Fruit fly (Drosophila melanogaster) whole organism, embryonic: ENCODE measurements around the gene Acph-1.

ENCODE experiments used
- B-H2 ChIP-seq: fragments of 200-800 bp; sonication (Bioruptor generic); optimal IDR thresholded peaks from 2 replicates; lab custom pipeline; 2018; ENCODE audit warnings: missing biosample characterization, mild to moderate bottlenecking, missing genetic modification characterization
- Blimp-1 ChIP-seq: fragments of 200-800 bp; sonication (Bioruptor generic); optimal IDR thresholded peaks from 3 replicates; lab custom pipeline; 2018; ENCODE audit warnings: missing biosample characterization, missing genetic modification characterization, mild to moderate bottlenecking, moderate library complexity, missing genetic modification reagents
- Bteb2 ChIP-seq: fragments of 200-800 bp; sonication (Bioruptor generic); optimal IDR thresholded peaks from 2 replicates; lab custom pipeline; 2016; ENCODE audit warnings: missing biosample characterization, missing genetic modification characterization
- C15 ChIP-seq: fragments of 200-800 bp; sonication (Bioruptor generic); IDR thresholded peaks from 3 replicates; pipeline ENCODE4 v1.3.6; 2022; ENCODE audit warnings: missing biosample characterization, missing genetic modification characterization
- CG1024 ChIP-seq: fragments of 200-800 bp; sonication (Bioruptor generic); IDR thresholded peaks from 2 replicates; pipeline ENCODE4 v1.3.6; 2022; ENCODE audit warnings: missing biosample characterization, missing genetic modification characterization
- CG10274 ChIP-seq: fragments of 200-800 bp; sonication (Bioruptor generic); optimal IDR thresholded peaks from 3 replicates; lab custom pipeline; 2017; ENCODE audit warnings: missing biosample characterization, mild to moderate bottlenecking, missing genetic modification characterization
- CG12071 ChIP-seq: fragments of 200-800 bp; sonication (Bioruptor generic); optimal IDR thresholded peaks from 3 replicates; lab custom pipeline; 2018; ENCODE audit warnings: missing biosample characterization, mild to moderate bottlenecking, missing genetic modification characterization
- CG12659 ChIP-seq: fragments of 200-800 bp; sonication (Bioruptor generic); optimal IDR thresholded peaks from 3 replicates; lab custom pipeline; 2017; ENCODE audit warnings: mild to moderate bottlenecking, missing biosample characterization, missing genetic modification reagents, missing genetic modification characterization
- CG15601 ChIP-seq: fragments of 200-800 bp; sonication (Bioruptor generic); optimal IDR thresholded peaks from 3 replicates; lab custom pipeline; 2019; ENCODE audit warnings: missing biosample characterization, mild to moderate bottlenecking, missing genetic modification characterization, moderate library complexity
- CG16813 ChIP-seq: fragments of 200-800 bp; sonication (Bioruptor generic); IDR thresholded peaks from 3 replicates; pipeline ENCODE4 v1.3.6; 2022; ENCODE audit warnings: missing biosample characterization, missing genetic modification characterization; ENCODE audit not compliant: partially characterized antibody
- CG17568 ChIP-seq: fragments of 200-800 bp; sonication (Bioruptor generic); optimal IDR thresholded peaks from 2 replicates; lab custom pipeline; 2018; ENCODE audit warnings: missing biosample characterization, mild to moderate bottlenecking, missing genetic modification characterization, moderate library complexity
- CG17912 ChIP-seq: fragments of 200-800 bp; sonication (Bioruptor generic); optimal IDR thresholded peaks from 2 replicates; lab custom pipeline; 2018; ENCODE audit warnings: missing biosample characterization, mild to moderate bottlenecking, missing genetic modification characterization
- CG18011 ChIP-seq: fragments of 200-800 bp; sonication (Bioruptor generic); optimal IDR thresholded peaks from 2 replicates; lab custom pipeline; 2017; ENCODE audit warnings: missing biosample characterization, missing genetic modification characterization, mild to moderate bottlenecking, moderate library complexity, missing genotype
- CG2202 ChIP-seq: fragments of 200-800 bp; sonication (Bioruptor generic); optimal IDR thresholded peaks from 2 replicates; lab custom pipeline; 2018; ENCODE audit warnings: missing biosample characterization, mild to moderate bottlenecking, missing genetic modification characterization
- CG3163 ChIP-seq: fragments of 200-800 bp; sonication (Bioruptor generic); optimal IDR thresholded peaks from 3 replicates; lab custom pipeline; 2016; ENCODE audit warnings: missing biosample characterization, missing genetic modification characterization
- CG4282 ChIP-seq: fragments of 200-800 bp; sonication (Bioruptor generic); optimal IDR thresholded peaks from 2 replicates; lab custom pipeline; 2016; ENCODE audit warnings: missing biosample characterization, missing genetic modification characterization
- CG4730 ChIP-seq: fragments of 200-800 bp; sonication (Bioruptor generic); IDR thresholded peaks from 2 replicates; pipeline ENCODE4 v1.3.6; 2022; ENCODE audit warnings: missing biosample characterization, missing genetic modification characterization
- CG6175 ChIP-seq: fragments of 200-800 bp; sonication (Bioruptor generic); IDR thresholded peaks from 3 replicates; pipeline ENCODE4 v1.3.6; 2022; ENCODE audit warnings: missing biosample characterization, missing genetic modification characterization
- CG6813 ChIP-seq: fragments of 200-800 bp; sonication (Bioruptor generic); optimal IDR thresholded peaks from 2 replicates; lab custom pipeline; 2017; ENCODE audit warnings: missing biosample characterization, missing genetic modification characterization, mild to moderate bottlenecking, moderate library complexity, missing genetic modification reagents
- CG7786 ChIP-seq: fragments of 200-800 bp; sonication (Bioruptor generic); optimal IDR thresholded peaks from 2 replicates; lab custom pipeline; 2016; ENCODE audit warnings: missing biosample characterization, missing genetic modification characterization
- Camta ChIP-seq: fragments of 200-800 bp; sonication (Bioruptor generic); optimal IDR thresholded peaks from 2 replicates; lab custom pipeline; 2016; ENCODE audit warnings: missing biosample characterization, missing genetic modification characterization
- CoRest ChIP-seq: fragments of 200-800 bp; sonication (Bioruptor generic); optimal IDR thresholded peaks from 3 replicates; lab custom pipeline; 2018; ENCODE audit warnings: missing biosample characterization, mild to moderate bottlenecking, missing genetic modification characterization, moderate library complexity
- E2f2 ChIP-seq: fragments of 200-800 bp; sonication (Bioruptor generic); IDR thresholded peaks from 2 replicates; pipeline ENCODE4 v1.3.6; 2022; ENCODE audit warnings: missing biosample characterization, missing genetic modification characterization
- ERR ChIP-seq: fragments of 200-800 bp; sonication (Bioruptor generic); optimal IDR thresholded peaks from 2 replicates; lab custom pipeline; 2016; ENCODE audit warnings: missing biosample characterization, missing genetic modification characterization
- Max ChIP-seq: fragments of 200-800 bp; sonication (Bioruptor generic); optimal IDR thresholded peaks from 2 replicates; lab custom pipeline; 2016; ENCODE audit warnings: missing biosample characterization, mild to moderate bottlenecking, missing genetic modification characterization
- Nf-YA ChIP-seq: fragments of 200-800 bp; sonication (Bioruptor generic); IDR thresholded peaks from 2 replicates; pipeline ENCODE4 v1.3.6; 2022; ENCODE audit warnings: missing biosample characterization, missing genetic modification characterization
- Oli ChIP-seq: fragments of 200-800 bp; sonication (Bioruptor generic); optimal IDR thresholded peaks from 2 replicates; lab custom pipeline; 2018; ENCODE audit warnings: missing biosample characterization, mild to moderate bottlenecking, missing genetic modification characterization, moderate library complexity
- Sin3A ChIP-seq: fragments of >200 bp; optimal IDR thresholded peaks from 2 replicates; lab custom pipeline; 2018
- Stat92E ChIP-seq, 3 experiments: fragments of >200 bp in 2 of 3; fragments of 200-800 bp in 1 of 3; sonication (Bioruptor generic) in 1 of 3; optimal IDR thresholded peaks; 2 replicates each; lab custom pipeline; 2017 to 2019; ENCODE audit warnings: missing biosample characterization in 3 of 3, missing genetic modification characterization in 3 of 3, mild to moderate bottlenecking in 1 of 3, moderate library complexity in 1 of 3
- ap ChIP-seq: fragments of 200-800 bp; sonication (Bioruptor generic); IDR thresholded peaks from 2 replicates; pipeline ENCODE4 v1.3.6; 2022; ENCODE audit warnings: missing biosample characterization, missing genetic modification characterization
- ato ChIP-seq: fragments of 200-800 bp; sonication (Bioruptor generic); IDR thresholded peaks from 2 replicates; pipeline ENCODE4 v1.3.6; 2022; ENCODE audit warnings: missing biosample characterization, missing genetic modification characterization; ENCODE audit not compliant: partially characterized antibody
- corto ChIP-seq: fragments of 200-800 bp; sonication (Bioruptor generic); optimal IDR thresholded peaks from 2 replicates; lab custom pipeline; 2016; ENCODE audit warnings: missing biosample characterization, mild to moderate bottlenecking, missing genetic modification characterization, moderate library complexity
- dati ChIP-seq: fragments of 200-800 bp; sonication (Bioruptor generic); IDR thresholded peaks from 2 replicates; pipeline ENCODE4 v1.3.6; 2022; ENCODE audit warnings: missing biosample characterization, missing genetic modification characterization
- eve ChIP-seq, 2 experiments: fragments of >200 bp; optimal IDR thresholded peaks; 2 replicates each; lab custom pipeline; 2017; ENCODE audit warnings: missing biosample characterization in 2 of 2, missing genetic modification characterization in 2 of 2
- fu2 ChIP-seq: fragments of 200-800 bp; sonication (Bioruptor generic); optimal IDR thresholded peaks from 2 replicates; lab custom pipeline; 2016; ENCODE audit warnings: missing biosample characterization, missing genetic modification characterization
- ken ChIP-seq: fragments of 200-800 bp; sonication (Bioruptor generic); IDR thresholded peaks from 3 replicates; pipeline ENCODE4 v1.3.6; 2022; ENCODE audit warnings: missing biosample characterization, missing genetic modification characterization
- lola ChIP-seq, 3 experiments: fragments of >200 bp in 2 of 3; fragments of 200-800 bp in 1 of 3; sonication (Bioruptor generic) in 1 of 3; optimal IDR thresholded peaks; 2 replicates each; lab custom pipeline; 2017 to 2019; ENCODE audit warnings: missing biosample characterization in 3 of 3, missing genetic modification characterization in 3 of 3, mild to moderate bottlenecking in 1 of 3, moderate library complexity in 1 of 3
- mam ChIP-seq: fragments of 200-800 bp; sonication (Bioruptor generic); optimal IDR thresholded peaks from 3 replicates; lab custom pipeline; 2016; ENCODE audit warnings: missing biosample characterization, missing genetic modification characterization
- nau ChIP-seq: fragments of 200-800 bp; sonication (Bioruptor generic); optimal IDR thresholded peaks from 3 replicates; lab custom pipeline; 2017; ENCODE audit warnings: missing biosample characterization, mild to moderate bottlenecking, missing genetic modification characterization, missing genetic modification reagents
- otp ChIP-seq: fragments of 200-800 bp; sonication (Bioruptor generic); IDR thresholded peaks from 3 replicates; pipeline ENCODE4, ENCODE4 v1.3.6; 2022; ENCODE audit warnings: missing biosample characterization, missing genetic modification characterization
- prd ChIP-seq, 3 experiments: fragments of >200 bp in 2 of 3; fragments of 200-800 bp in 1 of 3; sonication (Bioruptor generic) in 1 of 3; optimal IDR thresholded peaks in 2 of 3; IDR thresholded peaks in 1 of 3; 2 replicates in 2 of 3; 3 replicates in 1 of 3; pipeline versions ENCODE4 v1.3.6 to Lab custom; 2017 to 2022; ENCODE audit warnings: missing biosample characterization in 1 of 3, missing genetic modification characterization in 1 of 3
- rib ChIP-seq: fragments of 200-800 bp; sonication (Bioruptor generic); IDR thresholded peaks from 2 replicates; pipeline ENCODE4 v1.3.6; 2022; ENCODE audit warnings: missing biosample characterization, missing genetic modification characterization
- salm ChIP-seq: fragments of 200-800 bp; sonication (Bioruptor generic); optimal IDR thresholded peaks from 2 replicates; lab custom pipeline; 2018; ENCODE audit warnings: missing biosample characterization, mild to moderate bottlenecking, missing genetic modification characterization
- sim ChIP-seq: fragments of 200-800 bp; sonication (Bioruptor generic); IDR thresholded peaks from 2 replicates; pipeline ENCODE4 v1.3.6; 2022; ENCODE audit warnings: missing biosample characterization, missing genetic modification characterization
- sima ChIP-seq: fragments of 200-800 bp; sonication (Bioruptor generic); optimal IDR thresholded peaks from 2 replicates; lab custom pipeline; 2016; ENCODE audit warnings: missing biosample characterization, missing genetic modification characterization
- sr ChIP-seq: fragments of 200-800 bp; sonication (Bioruptor generic); IDR thresholded peaks from 3 replicates; pipeline ENCODE4 v1.3.6; 2022; ENCODE audit warnings: missing biosample characterization, missing genetic modification characterization
- tap ChIP-seq: fragments of 200-800 bp; optimal IDR thresholded peaks from 3 replicates; lab custom pipeline; 2019; ENCODE audit warnings: missing biosample characterization, mild to moderate bottlenecking, missing genetic modification characterization, moderate library complexity
- tll ChIP-seq, 2 experiments: fragments of 200-800 bp in 1 of 2; fragments of >200 bp in 1 of 2; sonication (Bioruptor generic) in 1 of 2; optimal IDR thresholded peaks; 2 replicates each; lab custom pipeline; 2017 to 2019; ENCODE audit warnings: missing biosample characterization in 2 of 2, missing genetic modification characterization in 2 of 2, mild to moderate bottlenecking in 1 of 2, moderate library complexity in 1 of 2
- wek ChIP-seq: fragments of 200-800 bp; sonication (Bioruptor generic); optimal IDR thresholded peaks from 3 replicates; lab custom pipeline; 2018; ENCODE audit warnings: missing biosample characterization, mild to moderate bottlenecking, missing genetic modification characterization, moderate library complexity

The Acph-1 gene

dm6 chr3R:29997607-29998236 is 4.5 kb upstream of the Acph-1 start, which contains the start of the genes CG15525 and CG11504 (continued):
- TF ChIP-seq sima (GFP tag; lab: Kevin White, UChicago): no peak
- no peak for TF ChIP-seq ken
- TF ChIP-seq tll (GFP tag; optimal IDR thresholded peaks at IDR 0.05; lab: Kevin White, UChicago): no peak
- no peak for TF ChIP-seq dati (GFP tag; lab: Robert Waterston, UW)
- TF ChIP-seq otp (GFP tag; lab: Robert Waterston, UW): no peak
- no peak for TF ChIP-seq CG12071 (GFP tag; lab: Kevin White, UChicago)
- TF ChIP-seq prd (optimal IDR thresholded peaks at IDR 0.05; lab: Kevin White, UChicago): no peak
- peak; percentile 82 for TF ChIP-seq prd (GFP tag; IDR thresholded peaks at IDR 0.05; lab: Robert Waterston, UW)
- peak; percentile 73 for TF ChIP-seq CG12659 (GFP tag; lab: Kevin White, UChicago)
- peak; percentile 32; the same call in 1 of the 3 replicates for TF ChIP-seq CG6175
- TF ChIP-seq nau: no peak
- no peak for TF ChIP-seq C15 (GFP tag; lab: Robert Waterston, UW)
- TF ChIP-seq Bteb2: peak; percentile 33
- no peak for TF ChIP-seq CG4282 (GFP tag; lab: Kevin White, UChicago)
- TF ChIP-seq fu2: peak; percentile 41
- peak; percentile 50 for TF ChIP-seq E2f2 (GFP tag; lab: Robert Waterston, UW)
- TF ChIP-seq Sin3A (lab: Kevin White, UChicago): peak; percentile 48
- peak; percentile 49 for TF ChIP-seq Max (GFP tag; lab: Kevin White, UChicago)
- no peak for TF ChIP-seq CG10274
- TF ChIP-seq Camta (GFP tag; lab: Kevin White, UChicago): peak; percentile 53
- TF ChIP-seq ap (GFP tag; lab: Robert Waterston, UW): peak; percentile 51
- TF ChIP-seq CG6813 (GFP tag; lab: Kevin White, UChicago): no peak
- TF ChIP-seq lola (GFP tag; optimal IDR thresholded peaks at IDR 0.05; lab: Kevin White, UChicago): peak in 1 of 3 experiments; percentile 18
- TF ChIP-seq CG4730 (GFP tag; lab: Robert Waterston, UW): peak; percentile 24; the same call in 1 of the 2 replicates
- peak; percentile 29 for TF ChIP-seq CG15601 (tag; lab: Kevin White, UChicago)
- TF ChIP-seq Stat92E (GFP tag; optimal IDR thresholded peaks at IDR 0.05; lab: Kevin White, UChicago): no peak
- no peak for TF ChIP-seq salm (tag; lab: Kevin White, UChicago)
- no peak for TF ChIP-seq B-H2 (GFP tag; lab: Kevin White, UChicago)
- no peak for TF ChIP-seq Oli (tag; lab: Kevin White, UChicago)
- TF ChIP-seq rib: no peak
- peak; percentile 34; the same call in 1 of the 2 replicates for TF ChIP-seq CG1024 (GFP tag; lab: Robert Waterston, UW)
- no peak for TF ChIP-seq CG3163 (GFP tag; lab: Kevin White, UChicago)
- TF ChIP-seq CG2202 (tag; lab: Kevin White, UChicago): no peak
- TF ChIP-seq eve (GFP tag; optimal IDR thresholded peaks at IDR 0.05; lab: Kevin White, UChicago): no peak
- TF ChIP-seq Nf-YA: peak; percentile 43; the same call in 1 of the 2 replicates
- no peak for TF ChIP-seq CG17568 (GFP tag; lab: Kevin White, UChicago)
- TF ChIP-seq CG16813 (GFP tag; lab: Robert Waterston, UW): peak; percentile 91
- peak; percentile 10 for TF ChIP-seq ERR (GFP tag; lab: Kevin White, UChicago)
- peak; percentile 50 for TF ChIP-seq CoRest (tag; lab: Kevin White, UChicago)
- no peak for TF ChIP-seq CG18011 (GFP tag; lab: Kevin White, UChicago)
- TF ChIP-seq corto (GFP tag; lab: Kevin White, UChicago): no peak
- TF ChIP-seq ato (GFP tag; lab: Robert Waterston, UW): peak; percentile 71; the same call in 1 of the 2 replicates
- no peak for TF ChIP-seq Blimp-1 (GFP tag; lab: Kevin White, UChicago)
- TF ChIP-seq tap (tag; lab: Kevin White, UChicago): no peak
- TF ChIP-seq wek (GFP tag; lab: Kevin White, UChicago): no peak
- TF ChIP-seq CG17912: no peak
- TF ChIP-seq mam: peak; percentile 82
- TF ChIP-seq sr (GFP tag; lab: Robert Waterston, UW): no peak
- TF ChIP-seq sim: no peak
- TF ChIP-seq CG7786 (GFP tag; lab: Kevin White, UChicago): peak; percentile 37
